Worm (Caenorhabditis elegans) whole organism, L4/young adult: ENCODE data around the gene osta-2.

ENCODE experiments used
- W03F9.2 ChIP-seq: fragments of 150-350 bp; optimal IDR thresholded peaks from 2 replicates; lab custom pipeline; 2014; ENCODE audit warnings: missing biosample characterization, missing genetic modification characterization
- dao-5 ChIP-seq: sonication (generic microtip); optimal IDR thresholded peaks from 2 replicates; lab custom pipeline; 2016; ENCODE audit warnings: missing genotype, missing genetic modification characterization, moderate library complexity, missing compliant biosample characterization

DNA sequence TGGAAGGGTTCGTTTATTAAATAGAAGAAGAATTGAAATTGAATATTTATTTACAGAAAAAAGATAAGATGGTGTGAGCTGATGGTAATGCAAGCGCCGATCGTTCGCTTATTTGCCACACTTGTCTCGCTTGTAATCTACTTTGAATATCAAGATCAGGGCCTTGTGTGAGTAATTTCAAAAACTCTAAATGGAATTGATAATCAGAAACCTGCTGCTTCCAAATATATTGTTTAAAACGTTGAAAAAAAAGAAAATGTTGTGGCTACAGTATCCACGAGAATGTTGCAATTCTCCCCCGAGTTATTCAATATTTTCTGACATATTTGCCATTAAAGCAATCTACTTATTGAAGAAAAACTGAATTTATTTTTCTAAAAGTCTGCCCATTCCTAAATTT is 3.3 kb downstream of the osta-2 start:
- TF ChIP-seq W03F9.2 (tag; lab: Kevin White, UChicago) (no peak), dao-5 (tag; lab: Kevin White, UChicago) (no peak)
